Fruit fly (Drosophila melanogaster): ENCODE data around the gene vret.
A peak's percentile ranks its signal among the peaks of the same experiment; 100 is the strongest.

The vret gene

dm6 chr3R:22719607-22719949 is 25.8 kb downstream of the vret start:
- TF ChIP-seq CG18599 (GFP tag; optimal IDR thresholded peaks at IDR 0.05) (peak; percentile 71), CG2712 (tag; optimal IDR thresholded peaks at IDR 0.05) (peak; percentile 62), hkb (optimal IDR thresholded peaks at IDR 0.05) (no peak), hkb (GFP tag; IDR thresholded peaks at IDR 0.05) (0 out of 2 replicates have a peak, but pooled peaks have one; percentile 15), CG12071 (GFP tag; optimal IDR thresholded peaks at IDR 0.05) (peak; percentile 7), CG31365 (tag; optimal IDR thresholded peaks at IDR 0.05) (no peak), nerfin-1 (tag; optimal IDR thresholded peaks at IDR 0.05) (peak; percentile 71), CG1233 (GFP tag; optimal IDR thresholded peaks at IDR 0.05) (peak; percentile 3), CG7928 (GFP tag; optimal IDR thresholded peaks at IDR 0.05) (no peak), Dfd (GFP tag; optimal IDR thresholded peaks at IDR 0.05) (no peak), Jarid2 (GFP tag; optimal IDR thresholded peaks at IDR 0.05) (no peak), ci (GFP tag; IDR thresholded peaks at IDR 0.05) (peak; percentile 40; the same call in 1 of the 3 replicates), sens (GFP tag) (peak; percentile 86), nom (GFP tag; optimal IDR thresholded peaks at IDR 0.05) (no peak), CG10543 (GFP tag; optimal IDR thresholded peaks at IDR 0.05) (peak; percentile 35), lilli (GFP tag; optimal IDR thresholded peaks at IDR 0.05) (peak; percentile 14), BtbVII (GFP tag; optimal IDR thresholded peaks at IDR 0.05) (no peak), Ptx1 (GFP tag; IDR thresholded peaks at IDR 0.05) (0 out of 2 replicates have a peak, but pooled peaks have one; percentile 30), lab (GFP tag; optimal IDR thresholded peaks at IDR 0.05) (peak; percentile 36), CG30403 (GFP tag; optimal IDR thresholded peaks at IDR 0.05) (peak; percentile 1), row (GFP tag; IDR thresholded peaks at IDR 0.05) (peak; percentile 68), CG18262 (tag; optimal IDR thresholded peaks at IDR 0.05) (peak; percentile 59), CG12236 (GFP tag; optimal IDR thresholded peaks at IDR 0.05) (no peak), ham (GFP tag; IDR thresholded peaks at IDR 0.05) (no peak), Oli (tag; optimal IDR thresholded peaks at IDR 0.05) (peak; percentile 44), Fer1 (GFP tag; optimal IDR thresholded peaks at IDR 0.05) (peak; percentile 27), CG9817 (tag; optimal IDR thresholded peaks at IDR 0.05) (peak; percentile 23), fd96Cb (tag; optimal IDR thresholded peaks at IDR 0.05) (peak; percentile 33), esg (GFP tag; conservative IDR thresholded peaks at IDR 0.05) (peak; percentile 23; the same call in 1 of the 2 replicates), pum (GFP tag; optimal IDR thresholded peaks at IDR 0.05) (peak; percentile 21), Blimp-1 (GFP tag; optimal IDR thresholded peaks at IDR 0.05) (peak; percentile 60), Meics (GFP tag; optimal IDR thresholded peaks at IDR 0.05) (peak; percentile 6), seq (GFP tag; IDR thresholded peaks at IDR 0.05) (peak; percentile 57), jumu (GFP tag; optimal IDR thresholded peaks at IDR 0.05) (peak; percentile 22), sisA (GFP tag; IDR thresholded peaks at IDR 0.05) (peak; percentile 44; the same call in 1 of the 2 replicates), dmrt99B (tag; optimal IDR thresholded peaks at IDR 0.05) (peak; percentile 65), lmd (GFP tag; IDR thresholded peaks at IDR 0.05) (peak; percentile 21; the same call in 1 of the 2 replicates), CG10267 (tag; optimal IDR thresholded peaks at IDR 0.05) (peak; percentile 51), Xbp1 (GFP tag; optimal IDR thresholded peaks at IDR 0.05) (peak; percentile 20), CG9727 (GFP tag; optimal IDR thresholded peaks at IDR 0.05) (peak; percentile 44), CG17359 (tag; optimal IDR thresholded peaks at IDR 0.05) (peak; percentile 62), CG14710 (tag; optimal IDR thresholded peaks at IDR 0.05) (peak; percentile 55), chinmo (GFP tag; IDR thresholded peaks at IDR 0.05; ENCODE audit: partially characterized antibody) (no peak), Hsf (GFP tag; optimal IDR thresholded peaks at IDR 0.05) (peak; percentile 12), unpg (GFP tag; optimal IDR thresholded peaks at IDR 0.05) (peak; percentile 47), Hr51 (GFP tag; optimal IDR thresholded peaks at IDR 0.05) (peak in 1 of 2 experiments; percentile 41), CG3847 (GFP tag; IDR thresholded peaks at IDR 0.05) (0 out of 2 replicates have a peak, but pooled peaks have one; percentile 18), Ssrp (tag; optimal IDR thresholded peaks at IDR 0.05) (peak; percentile 31), Kr (GFP tag; optimal IDR thresholded peaks at IDR 0.05) (no peak), CG12659 (GFP tag; optimal IDR thresholded peaks at IDR 0.05) (no peak)

Measured in whole organism, embryonic.